Fruit fly (Drosophila melanogaster) whole organism, embryonic: ENCODE data around the gene Cyp28d2.

Source experiments
- Ada2b ChIP-seq: fragments of 200-800 bp; sonication (Bioruptor generic); IDR thresholded peaks from 2 replicates; pipeline ENCODE4 v1.3.6; 2022; ENCODE audit warnings: missing biosample characterization, missing genetic modification characterization
- Atf3 ChIP-seq: fragments of 200-800 bp; sonication (Bioruptor generic); optimal IDR thresholded peaks from 3 replicates; lab custom pipeline; 2016; ENCODE audit warnings: missing biosample characterization, missing genetic modification characterization
- Awh ChIP-seq: fragments of 200-800 bp; sonication (Bioruptor generic); IDR thresholded peaks from 2 replicates; pipeline ENCODE4, ENCODE4 v1.3.6; 2022; ENCODE audit warnings: missing biosample characterization, missing genetic modification characterization
- Bdp1 ChIP-seq: fragments of 200-800 bp; sonication (Bioruptor generic); optimal IDR thresholded peaks from 3 replicates; lab custom pipeline; 2016; ENCODE audit warnings: missing biosample characterization, missing genetic modification characterization
- CG10366 ChIP-seq: fragments of 200-800 bp; sonication (Bioruptor generic); IDR thresholded peaks from 2 replicates; pipeline ENCODE4 v1.3.6; 2022; ENCODE audit warnings: missing biosample characterization, missing genetic modification characterization
- CG11247 ChIP-seq: fragments of 200-800 bp; sonication (Bioruptor generic); IDR thresholded peaks from 2 replicates; pipeline ENCODE4 v1.3.6; 2022; ENCODE audit warnings: missing biosample characterization, missing genetic modification characterization
- CG12299 ChIP-seq: fragments of 200-800 bp; sonication (Bioruptor generic); optimal IDR thresholded peaks from 2 replicates; lab custom pipeline; 2018; ENCODE audit warnings: missing biosample characterization, mild to moderate bottlenecking, missing genetic modification characterization
- CG13287 ChIP-seq: fragments of 200-800 bp; sonication (Bioruptor generic); IDR thresholded peaks from 2 replicates; pipeline ENCODE4 v1.3.6; 2022; ENCODE audit warnings: missing biosample characterization, missing genetic modification characterization; ENCODE audit not compliant: partially characterized antibody
- CG13296 ChIP-seq: fragments of 200-800 bp; sonication (Bioruptor generic); optimal IDR thresholded peaks from 3 replicates; lab custom pipeline; 2018; ENCODE audit warnings: missing biosample characterization, mild to moderate bottlenecking, missing genetic modification characterization
- CG14441 ChIP-seq: fragments of 200-800 bp; sonication (Bioruptor generic); IDR thresholded peaks from 2 replicates; pipeline ENCODE4 v1.3.6; 2022; ENCODE audit warnings: missing biosample characterization, missing genetic modification characterization
- CG14965 ChIP-seq: fragments of 200-800 bp; sonication (Bioruptor generic); optimal IDR thresholded peaks from 2 replicates; lab custom pipeline; 2016; ENCODE audit warnings: missing biosample characterization, missing genetic modification characterization, borderline replicate concordance
- CG17361 ChIP-seq: fragments of 200-800 bp; sonication (Bioruptor generic); IDR thresholded peaks from 3 replicates; pipeline ENCODE4 v1.3.6; 2022; ENCODE audit warnings: missing biosample characterization, missing genetic modification characterization
- CG3163 ChIP-seq: fragments of 200-800 bp; sonication (Bioruptor generic); optimal IDR thresholded peaks from 3 replicates; lab custom pipeline; 2016; ENCODE audit warnings: missing biosample characterization, missing genetic modification characterization
- CG32767 ChIP-seq: fragments of 200-800 bp; sonication (Bioruptor generic); IDR thresholded peaks from 2 replicates; pipeline ENCODE4 v1.3.6; 2022; ENCODE audit warnings: missing biosample characterization, missing genetic modification characterization
- CG34224 ChIP-seq: fragments of 200-800 bp; sonication (Bioruptor generic); IDR thresholded peaks from 3 replicates; pipeline ENCODE4 v1.3.6; 2022; ENCODE audit warnings: missing biosample characterization, missing genetic modification characterization; ENCODE audit not compliant: partially characterized antibody
- CG4707 ChIP-seq: fragments of 200-800 bp; sonication (Bioruptor generic); optimal IDR thresholded peaks from 2 replicates; lab custom pipeline; 2018; ENCODE audit warnings: missing biosample characterization, mild to moderate bottlenecking, missing genetic modification characterization, moderate library complexity
- CG4730 ChIP-seq: fragments of 200-800 bp; sonication (Bioruptor generic); IDR thresholded peaks from 2 replicates; pipeline ENCODE4 v1.3.6; 2022; ENCODE audit warnings: missing biosample characterization, missing genetic modification characterization
- CG6254 ChIP-seq: fragments of 200-800 bp; sonication (Bioruptor generic); optimal IDR thresholded peaks from 3 replicates; lab custom pipeline; 2017; ENCODE audit warnings: mild to moderate bottlenecking, missing biosample characterization, missing genetic modification reagents, missing genetic modification characterization
- CG7556 ChIP-seq: fragments of 200-800 bp; sonication (Bioruptor generic); optimal IDR thresholded peaks from 2 replicates; lab custom pipeline; 2017; ENCODE audit warnings: missing biosample characterization, mild to moderate bottlenecking, missing genetic modification characterization
- CG7963 ChIP-seq: fragments of 200-800 bp; sonication (Bioruptor generic); IDR thresholded peaks from 3 replicates; pipeline ENCODE4 v1.3.6; 2022; ENCODE audit warnings: missing biosample characterization, missing genetic modification characterization; ENCODE audit not compliant: partially characterized antibody
- CG8478 ChIP-seq: fragments of >200 bp; optimal IDR thresholded peaks from 2 replicates; lab custom pipeline; 2018
- CG9215 ChIP-seq: fragments of 200-800 bp; sonication (Bioruptor generic); IDR thresholded peaks from 2 replicates; pipeline ENCODE4 v1.3.6; 2022; ENCODE audit warnings: missing biosample characterization, missing genetic modification characterization
- CG9797 ChIP-seq: fragments of 200-800 bp; sonication (Bioruptor generic); optimal IDR thresholded peaks from 3 replicates; lab custom pipeline; 2018; ENCODE audit warnings: missing biosample characterization, mild to moderate bottlenecking, missing genetic modification characterization
- CG9932 ChIP-seq: fragments of 200-800 bp; sonication (Bioruptor generic); IDR thresholded peaks from 2 replicates; pipeline ENCODE4 v1.3.6; 2022; ENCODE audit warnings: missing biosample characterization, missing genetic modification characterization
- Dip2 ChIP-seq: fragments of 200-800 bp; sonication (Bioruptor generic); IDR thresholded peaks from 2 replicates; pipeline ENCODE4 v1.3.6; 2022; ENCODE audit warnings: missing biosample characterization, missing genetic modification characterization
- Dll ChIP-seq: fragments of 200-800 bp; sonication (Bioruptor generic); IDR thresholded peaks from 4 replicates; pipeline ENCODE4 v1.3.6; 2022; ENCODE audit warnings: missing biosample characterization, missing genetic modification characterization; ENCODE audit not compliant: partially characterized antibody
- Doc3 ChIP-seq: fragments of 200-800 bp; sonication (Bioruptor generic); IDR thresholded peaks from 3 replicates; pipeline ENCODE4 v1.3.6; 2022; ENCODE audit warnings: missing biosample characterization, missing genetic modification characterization; ENCODE audit not compliant: partially characterized antibody
- Fer1 ChIP-seq: fragments of 200-800 bp; sonication (Bioruptor generic); optimal IDR thresholded peaks from 2 replicates; lab custom pipeline; 2017; ENCODE audit warnings: missing biosample characterization, mild to moderate bottlenecking, missing genetic modification characterization
- Hey ChIP-seq: fragments of 200-800 bp; sonication (Bioruptor generic); optimal IDR thresholded peaks from 3 replicates; lab custom pipeline; 2018; ENCODE audit warnings: missing biosample characterization, mild to moderate bottlenecking, missing genetic modification characterization
- HmgZ ChIP-seq: fragments of 200-800 bp; sonication (Bioruptor generic); optimal IDR thresholded peaks from 2 replicates; lab custom pipeline; 2018; ENCODE audit warnings: missing biosample characterization, mild to moderate bottlenecking, missing genetic modification characterization
- PHDP ChIP-seq: fragments of 200-800 bp; sonication (Bioruptor generic); optimal IDR thresholded peaks from 3 replicates; lab custom pipeline; 2018; ENCODE audit warnings: missing biosample characterization, mild to moderate bottlenecking, missing genetic modification characterization, moderate library complexity
- Six4 ChIP-seq: fragments of 200-800 bp; sonication (Bioruptor generic); optimal IDR thresholded peaks from 2 replicates; lab custom pipeline; 2016; ENCODE audit warnings: missing biosample characterization, missing genetic modification characterization
- Sox100B ChIP-seq: fragments of 200-800 bp; sonication (Bioruptor generic); optimal IDR thresholded peaks from 3 replicates; lab custom pipeline; 2018; ENCODE audit warnings: missing biosample characterization, mild to moderate bottlenecking, missing genetic modification characterization
- Taf1 ChIP-seq: fragments of 200-800 bp; sonication (Bioruptor generic); IDR thresholded peaks from 2 replicates; pipeline ENCODE4 v1.3.6; 2022; ENCODE audit warnings: missing biosample characterization, missing genetic modification characterization
- ac ChIP-seq: fragments of 200-800 bp; sonication (Bioruptor generic); optimal IDR thresholded peaks from 3 replicates; lab custom pipeline; 2017; ENCODE audit warnings: missing biosample characterization, mild to moderate bottlenecking, missing genetic modification characterization
- bowl ChIP-seq: fragments of 200-800 bp; sonication (Bioruptor generic); IDR thresholded peaks from 2 replicates; pipeline ENCODE4 v1.3.6; 2022; ENCODE audit warnings: missing biosample characterization, missing genetic modification characterization
- dmrt99B ChIP-seq: fragments of 200-800 bp; sonication (Bioruptor generic); optimal IDR thresholded peaks from 2 replicates; lab custom pipeline; 2018; ENCODE audit warnings: missing biosample characterization, mild to moderate bottlenecking, missing genetic modification characterization, moderate library complexity
- emc ChIP-seq: fragments of 200-800 bp; sonication (Bioruptor generic); optimal IDR thresholded peaks from 2 replicates; lab custom pipeline; 2016; ENCODE audit warnings: missing biosample characterization, missing genetic modification characterization
- en ChIP-seq: fragments of 200-800 bp; sonication (Bioruptor generic); optimal IDR thresholded peaks from 2 replicates; lab custom pipeline; 2016; ENCODE audit warnings: missing biosample characterization, missing genetic modification characterization
- exex ChIP-seq: fragments of 200-800 bp; sonication (Bioruptor generic); optimal IDR thresholded peaks from 4 replicates; lab custom pipeline; 2018; ENCODE audit warnings: missing biosample characterization, mild to moderate bottlenecking, missing genetic modification characterization, moderate library complexity
- fd102C ChIP-seq: fragments of 200-800 bp; sonication (Bioruptor generic); optimal IDR thresholded peaks from 2 replicates; lab custom pipeline; 2018; ENCODE audit warnings: missing biosample characterization, mild to moderate bottlenecking, missing genetic modification characterization, moderate library complexity
- kah ChIP-seq: fragments of 200-800 bp; sonication (Bioruptor generic); optimal IDR thresholded peaks from 2 replicates; lab custom pipeline; 2018; ENCODE audit warnings: missing biosample characterization, mild to moderate bottlenecking, missing genetic modification characterization
- luna ChIP-seq: fragments of 200-800 bp; sonication (Bioruptor generic); optimal IDR thresholded peaks from 2 replicates; lab custom pipeline; 2016; ENCODE audit warnings: missing biosample characterization, missing genetic modification characterization
- pb ChIP-seq: fragments of 200-800 bp; sonication (Bioruptor generic); optimal IDR thresholded peaks from 3 replicates; lab custom pipeline; 2016; ENCODE audit warnings: missing biosample characterization, missing genetic modification characterization
- phol ChIP-seq: fragments of 200-800 bp; sonication (Bioruptor generic); optimal IDR thresholded peaks from 3 replicates; lab custom pipeline; 2018; ENCODE audit warnings: missing biosample characterization, mild to moderate bottlenecking, missing genetic modification characterization, moderate library complexity
- sc ChIP-seq, 3 experiments: fragments of >200 bp in 2 of 3; fragments of 200-800 bp in 1 of 3; sonication (Bioruptor generic) in 1 of 3; optimal IDR thresholded peaks; 2 replicates in 2 of 3; 3 replicates in 1 of 3; lab custom pipeline; 2017; ENCODE audit warnings: mild to moderate bottlenecking in 1 of 3, missing biosample characterization in 1 of 3, missing genetic modification characterization in 1 of 3, missing genetic modification reagents in 1 of 3
- sens-2 ChIP-seq: fragments of 200-800 bp; sonication (Bioruptor generic); IDR thresholded peaks from 2 replicates; pipeline ENCODE4 v1.3.6; 2022; ENCODE audit warnings: missing biosample characterization, missing genetic modification characterization
- slp2 ChIP-seq: fragments of 200-800 bp; sonication (Bioruptor generic); optimal IDR thresholded peaks from 2 replicates; lab custom pipeline; 2016; ENCODE audit warnings: missing biosample characterization, missing genetic modification characterization
- sna ChIP-seq: fragments of 200-800 bp; sonication (Bioruptor generic); IDR thresholded peaks from 2 replicates; pipeline ENCODE4 v1.3.6; 2022; ENCODE audit warnings: missing biosample characterization, missing genetic modification characterization; ENCODE audit not compliant: partially characterized antibody
- ssp ChIP-seq: fragments of 200-800 bp; sonication (Bioruptor generic); IDR thresholded peaks from 2 replicates; pipeline ENCODE4 v1.3.6; 2022; ENCODE audit warnings: missing biosample characterization, missing genetic modification characterization
- toy ChIP-seq: fragments of 200-800 bp; sonication (Bioruptor generic); IDR thresholded peaks from 2 replicates; pipeline ENCODE4 v1.3.6; 2022; ENCODE audit warnings: missing biosample characterization, missing genetic modification characterization

Cyp28d2 gene

dm6 chr2L:5196684-5197083 is 10.4 kb upstream of the Cyp28d2 start (continued):
- TF ChIP-seq Taf1 (GFP tag; lab: Robert Waterston, UW) (0 out of 2 replicates have a peak, but pooled peaks have one; percentile 5), CG7963 (GFP tag; lab: Robert Waterston, UW) (no peak), CG8478 (no peak), PHDP (no peak), emc (no peak), CG9215 (GFP tag; lab: Robert Waterston, UW) (no peak), sc (optimal IDR thresholded peaks at IDR 0.05; lab: Kevin White, UChicago) (no peak), sc (GFP tag; optimal IDR thresholded peaks at IDR 0.05; lab: Kevin White, UChicago) (peak; percentile 24), CG3163 (GFP tag; lab: Kevin White, UChicago) (no peak), CG17361 (GFP tag; lab: Robert Waterston, UW) (no peak), CG4730 (GFP tag; lab: Robert Waterston, UW) (no peak), sens-2 (GFP tag; lab: Robert Waterston, UW) (no peak), CG34224 (GFP tag; lab: Robert Waterston, UW) (no peak), toy (no peak), Fer1 (peak; percentile 84), ssp (no peak), Dll (GFP tag; lab: Robert Waterston, UW) (no peak), pb (GFP tag; lab: Kevin White, UChicago) (no peak), Bdp1 (GFP tag; lab: Kevin White, UChicago) (peak; percentile 11), Atf3 (GFP tag; lab: Kevin White, UChicago) (no peak), CG12299 (peak; percentile 73), CG9932 (peak; percentile 42), kah (GFP tag; lab: Kevin White, UChicago) (peak; percentile 52), sna (GFP tag; lab: Robert Waterston, UW) (no peak), CG11247 (GFP tag; lab: Robert Waterston, UW) (peak; percentile 40; the same call in 1 of the 2 replicates), CG32767 (GFP tag; lab: Robert Waterston, UW) (no peak), luna (GFP tag; lab: Kevin White, UChicago) (no peak), slp2 (GFP tag; lab: Kevin White, UChicago) (no peak), Hey (tag; lab: Kevin White, UChicago) (peak; percentile 55), HmgZ (tag; lab: Kevin White, UChicago) (peak; percentile 74), fd102C (GFP tag; lab: Kevin White, UChicago) (no peak), CG13296 (peak; percentile 82), CG7556 (GFP tag; lab: Kevin White, UChicago) (no peak), Doc3 (no peak), bowl (GFP tag; lab: Robert Waterston, UW) (no peak), exex (peak; percentile 78), CG13287 (GFP tag; lab: Robert Waterston, UW) (no peak), CG4707 (peak; percentile 59), Ada2b (GFP tag; lab: Robert Waterston, UW) (no peak), en (GFP tag; lab: Kevin White, UChicago) (no peak), CG6254 (peak; percentile 21), CG9797 (GFP tag; lab: Kevin White, UChicago) (no peak), ac (GFP tag; lab: Kevin White, UChicago) (no peak), CG10366 (GFP tag; lab: Robert Waterston, UW) (no peak), Awh (GFP tag; lab: Robert Waterston, UW) (peak; percentile 14; the same call in 1 of the 2 replicates), Six4 (GFP tag; lab: Kevin White, UChicago) (peak; percentile 19), CG14441 (GFP tag; lab: Robert Waterston, UW) (no peak), dmrt99B (tag; lab: Kevin White, UChicago) (no peak), Dip2 (GFP tag; lab: Robert Waterston, UW) (no peak), CG14965 (GFP tag; lab: Kevin White, UChicago) (no peak), phol (tag; lab: Kevin White, UChicago) (no peak), Sox100B (no peak)
